Fruit fly (Drosophila melanogaster) whole organism, embryonic: ENCODE measurements around the gene CG2681.

Experiments used
- Abd-B ChIP-seq: fragments of 200-800 bp; sonication (Bioruptor generic); optimal IDR thresholded peaks from 2 replicates; lab custom pipeline; 2018; ENCODE audit warnings: missing biosample characterization, mild to moderate bottlenecking, missing genetic modification characterization, moderate library complexity
- Awh ChIP-seq: fragments of 200-800 bp; sonication (Bioruptor generic); IDR thresholded peaks from 2 replicates; pipeline ENCODE4, ENCODE4 v1.3.6; 2022; ENCODE audit warnings: missing biosample characterization, missing genetic modification characterization
- CG10274 ChIP-seq: fragments of 200-800 bp; sonication (Bioruptor generic); optimal IDR thresholded peaks from 3 replicates; lab custom pipeline; 2017; ENCODE audit warnings: missing biosample characterization, mild to moderate bottlenecking, missing genetic modification characterization
- CG13287 ChIP-seq: fragments of 200-800 bp; sonication (Bioruptor generic); IDR thresholded peaks from 2 replicates; pipeline ENCODE4 v1.3.6; 2022; ENCODE audit warnings: missing biosample characterization, missing genetic modification characterization; ENCODE audit not compliant: partially characterized antibody
- CG2129 ChIP-seq: fragments of 200-800 bp; sonication (Bioruptor generic); IDR thresholded peaks from 2 replicates; pipeline ENCODE4 v1.3.6; 2022; ENCODE audit warnings: missing biosample characterization, missing genetic modification characterization; ENCODE audit not compliant: partially characterized antibody
- CG31441 ChIP-seq: fragments of 200-800 bp; sonication (Bioruptor generic); IDR thresholded peaks from 2 replicates; pipeline ENCODE4 v1.3.6; 2022; ENCODE audit warnings: missing biosample characterization, missing genetic modification characterization
- CG32772 ChIP-seq: fragments of 200-800 bp; sonication (Bioruptor generic); IDR thresholded peaks from 2 replicates; pipeline ENCODE4 v1.3.6; 2022; ENCODE audit warnings: missing biosample characterization, missing genetic modification characterization
- CG4424 ChIP-seq: fragments of 200-800 bp; sonication (Bioruptor generic); optimal IDR thresholded peaks from 3 replicates; lab custom pipeline; 2016; ENCODE audit warnings: missing biosample characterization, missing genetic modification characterization
- CG6813 ChIP-seq: fragments of 200-800 bp; sonication (Bioruptor generic); optimal IDR thresholded peaks from 2 replicates; lab custom pipeline; 2017; ENCODE audit warnings: missing biosample characterization, missing genetic modification characterization, mild to moderate bottlenecking, moderate library complexity, missing genetic modification reagents
- CG8765 ChIP-seq: fragments of 200-800 bp; sonication (Bioruptor generic); IDR thresholded peaks from 2 replicates; pipeline ENCODE4 v1.3.6; 2022; ENCODE audit warnings: missing biosample characterization, missing genetic modification characterization
- D ChIP-seq, 2 experiments: fragments of 200-800 bp in 1 of 2; fragments of >200 bp in 1 of 2; sonication (Bioruptor generic) in 1 of 2; optimal IDR thresholded peaks; 2 replicates in 1 of 2; 3 replicates in 1 of 2; lab custom pipeline; 2017; ENCODE audit warnings: mild to moderate bottlenecking in 1 of 2, missing biosample characterization in 1 of 2, missing genetic modification characterization in 1 of 2, missing genetic modification reagents in 1 of 2
- Dll ChIP-seq: fragments of 200-800 bp; sonication (Bioruptor generic); IDR thresholded peaks from 4 replicates; pipeline ENCODE4 v1.3.6; 2022; ENCODE audit warnings: missing biosample characterization, missing genetic modification characterization; ENCODE audit not compliant: partially characterized antibody
- Doc2 ChIP-seq: fragments of 200-800 bp; sonication (Bioruptor generic); IDR thresholded peaks from 2 replicates; pipeline ENCODE4 v1.3.6; 2022; ENCODE audit warnings: missing biosample characterization, missing genetic modification characterization
- ERR ChIP-seq: fragments of 200-800 bp; sonication (Bioruptor generic); optimal IDR thresholded peaks from 2 replicates; lab custom pipeline; 2016; ENCODE audit warnings: missing biosample characterization, missing genetic modification characterization
- HLH3B ChIP-seq: fragments of 200-800 bp; sonication (Bioruptor generic); IDR thresholded peaks from 2 replicates; pipeline ENCODE4 v1.3.6; 2022; ENCODE audit warnings: missing biosample characterization, missing genetic modification characterization
- Hr51 ChIP-seq, 2 experiments: fragments of 200-800 bp; sonication (Bioruptor generic); optimal IDR thresholded peaks; 2 replicates in 1 of 2; 3 replicates in 1 of 2; lab custom pipeline; 2016 to 2018; ENCODE audit warnings: missing biosample characterization in 2 of 2, missing genetic modification characterization in 2 of 2, mild to moderate bottlenecking in 1 of 2, moderate library complexity in 1 of 2
- NK7.1 ChIP-seq: fragments of 200-800 bp; sonication (Bioruptor generic); optimal IDR thresholded peaks from 3 replicates; lab custom pipeline; 2016; ENCODE audit warnings: missing biosample characterization, missing genetic modification characterization
- Optix ChIP-seq: fragments of 200-800 bp; sonication (Bioruptor generic); IDR thresholded peaks from 3 replicates; pipeline ENCODE4 v1.3.6; 2022; ENCODE audit warnings: missing biosample characterization, missing genetic modification characterization
- Sin3A ChIP-seq: fragments of >200 bp; optimal IDR thresholded peaks from 2 replicates; lab custom pipeline; 2018
- Xrp1 ChIP-seq: fragments of 200-800 bp; sonication (Bioruptor generic); IDR thresholded peaks from 2 replicates; pipeline ENCODE4 v1.3.6; 2022; ENCODE audit warnings: missing biosample characterization, missing genetic modification characterization
- ash1 ChIP-seq: fragments of 200-800 bp; sonication (Bioruptor generic); optimal IDR thresholded peaks from 2 replicates; lab custom pipeline; 2018; ENCODE audit warnings: missing biosample characterization, mild to moderate bottlenecking, missing genetic modification characterization
- crp ChIP-seq, 2 experiments: fragments of 200-800 bp; sonication (Bioruptor generic); optimal IDR thresholded peaks; 2 replicates in 1 of 2; 3 replicates in 1 of 2; lab custom pipeline; 2017; ENCODE audit warnings: missing biosample characterization in 2 of 2, missing genetic modification characterization in 2 of 2, mild to moderate bottlenecking in 1 of 2, moderate library complexity in 1 of 2
- cwo ChIP-seq: fragments of 200-800 bp; sonication (Bioruptor generic); optimal IDR thresholded peaks from 3 replicates; lab custom pipeline; 2017; ENCODE audit warnings: missing biosample characterization, missing genetic modification characterization, mild to moderate bottlenecking, moderate library complexity, missing genetic modification reagents
- dmrt99B ChIP-seq: fragments of 200-800 bp; sonication (Bioruptor generic); optimal IDR thresholded peaks from 2 replicates; lab custom pipeline; 2018; ENCODE audit warnings: missing biosample characterization, mild to moderate bottlenecking, missing genetic modification characterization, moderate library complexity
- exex ChIP-seq: fragments of 200-800 bp; sonication (Bioruptor generic); optimal IDR thresholded peaks from 4 replicates; lab custom pipeline; 2018; ENCODE audit warnings: missing biosample characterization, mild to moderate bottlenecking, missing genetic modification characterization, moderate library complexity
- gfzf ChIP-seq: fragments of 200-800 bp; sonication (Bioruptor generic); optimal IDR thresholded peaks from 2 replicates; lab custom pipeline; 2016; ENCODE audit warnings: missing biosample characterization, mild to moderate bottlenecking, missing genetic modification characterization, moderate library complexity
- gsb ChIP-seq: fragments of 200-800 bp; sonication (Bioruptor generic); IDR thresholded peaks from 2 replicates; pipeline ENCODE4 v1.3.6; 2022; ENCODE audit warnings: missing biosample characterization, missing genetic modification characterization
- ham ChIP-seq: fragments of 200-800 bp; sonication (Bioruptor generic); IDR thresholded peaks from 2 replicates; pipeline ENCODE4 v1.3.6; 2022; ENCODE audit warnings: missing biosample characterization, missing genetic modification characterization
- hkb ChIP-seq, 2 experiments: fragments of 200-800 bp in 1 of 2; fragments of >200 bp in 1 of 2; sonication (Bioruptor generic) in 1 of 2; IDR thresholded peaks in 1 of 2; optimal IDR thresholded peaks in 1 of 2; 2 replicates each; pipeline versions ENCODE4 v1.3.6 to Lab custom; 2017 to 2022; ENCODE audit warnings: missing biosample characterization in 1 of 2, missing genetic modification characterization in 1 of 2
- jing ChIP-seq: fragments of 200-800 bp; sonication (Bioruptor generic); optimal IDR thresholded peaks from 2 replicates; lab custom pipeline; 2018; ENCODE audit warnings: missing biosample characterization, mild to moderate bottlenecking, missing genetic modification characterization
- jumu ChIP-seq: fragments of 200-800 bp; sonication (Bioruptor generic); optimal IDR thresholded peaks from 3 replicates; lab custom pipeline; 2016; ENCODE audit warnings: missing biosample characterization, missing genetic modification characterization
- lab ChIP-seq: fragments of 200-800 bp; sonication (Bioruptor generic); optimal IDR thresholded peaks from 3 replicates; lab custom pipeline; 2017; ENCODE audit warnings: missing biosample characterization, missing genetic modification characterization, mild to moderate bottlenecking, moderate library complexity, missing genetic modification reagents
- lilli ChIP-seq: fragments of 200-800 bp; sonication (Bioruptor generic); optimal IDR thresholded peaks from 3 replicates; lab custom pipeline; 2016; ENCODE audit warnings: missing biosample characterization, missing genetic modification characterization
- lov ChIP-seq, 2 experiments: fragments of 200-800 bp in 1 of 2; fragments of >200 bp in 1 of 2; sonication (Bioruptor generic) in 1 of 2; IDR thresholded peaks in 1 of 2; optimal IDR thresholded peaks in 1 of 2; 2 replicates in 1 of 2; 3 replicates in 1 of 2; pipeline versions ENCODE4 v1.3.6 to Lab custom; 2017 to 2022; ENCODE audit warnings: missing biosample characterization in 1 of 2, missing genetic modification characterization in 1 of 2
- maf-S ChIP-seq: fragments of 200-800 bp; sonication (Bioruptor generic); optimal IDR thresholded peaks from 2 replicates; lab custom pipeline; 2016; ENCODE audit warnings: missing biosample characterization, missing genetic modification characterization
- nerfin-1 ChIP-seq: fragments of 200-800 bp; sonication (Bioruptor generic); optimal IDR thresholded peaks from 3 replicates; lab custom pipeline; 2019; ENCODE audit warnings: missing biosample characterization, mild to moderate bottlenecking, missing genetic modification characterization, moderate library complexity
- oc ChIP-seq: fragments of 200-800 bp; sonication (Bioruptor generic); optimal IDR thresholded peaks from 2 replicates; lab custom pipeline; 2018; ENCODE audit warnings: missing biosample characterization, mild to moderate bottlenecking, missing genetic modification characterization, moderate library complexity
- pita ChIP-seq: fragments of 200-800 bp; sonication (Bioruptor generic); optimal IDR thresholded peaks from 2 replicates; lab custom pipeline; 2017; ENCODE audit warnings: missing biosample characterization, mild to moderate bottlenecking, missing genetic modification characterization
- psq ChIP-seq: fragments of 200-800 bp; sonication (Bioruptor generic); optimal IDR thresholded peaks from 2 replicates; lab custom pipeline; 2017; ENCODE audit warnings: missing biosample characterization, missing genetic modification characterization
- row ChIP-seq: fragments of 200-800 bp; sonication (Bioruptor generic); IDR thresholded peaks from 3 replicates; pipeline ENCODE4 v1.3.6; 2022; ENCODE audit warnings: missing biosample characterization, missing genetic modification characterization
- sim ChIP-seq: fragments of 200-800 bp; sonication (Bioruptor generic); IDR thresholded peaks from 2 replicates; pipeline ENCODE4 v1.3.6; 2022; ENCODE audit warnings: missing biosample characterization, missing genetic modification characterization
- slou ChIP-seq: fragments of 200-800 bp; sonication (Bioruptor generic); optimal IDR thresholded peaks from 3 replicates; lab custom pipeline; 2016; ENCODE audit warnings: missing biosample characterization, missing genetic modification characterization
- sqz ChIP-seq: fragments of 200-800 bp; sonication (Bioruptor generic); optimal IDR thresholded peaks from 3 replicates; lab custom pipeline; 2018; ENCODE audit warnings: missing biosample characterization, mild to moderate bottlenecking, missing genetic modification characterization
- yki ChIP-seq: fragments of >200 bp; optimal IDR thresholded peaks from 3 replicates; lab custom pipeline; 2018

The CG2681 gene

dm6 chrX:2698064-2698894, 10.2 kb upstream of the CG2681 start, which contains the start of the genes Spg7 and Lint-O (continued):
- TF ChIP-seq Awh (GFP tag; lab: Robert Waterston, UW) (no peak), Optix (GFP tag; lab: Robert Waterston, UW) (no peak), Xrp1 (GFP tag; lab: Robert Waterston, UW) (no peak), cwo (GFP tag; lab: Kevin White, UChicago) (no peak), pita (GFP tag; lab: Kevin White, UChicago) (no peak), psq (GFP tag; lab: Kevin White, UChicago) (no peak), gsb (no peak), Sin3A (lab: Kevin White, UChicago) (peak; percentile 5), lov (optimal IDR thresholded peaks at IDR 0.05; lab: Kevin White, UChicago) (no peak), lov (GFP tag; IDR thresholded peaks at IDR 0.05; lab: Robert Waterston, UW) (no peak), CG4424 (GFP tag; lab: Kevin White, UChicago) (no peak), gfzf (GFP tag; lab: Kevin White, UChicago) (no peak), CG6813 (GFP tag; lab: Kevin White, UChicago) (no peak), ham (no peak), Doc2 (no peak), Abd-B (GFP tag; lab: Kevin White, UChicago) (no peak), NK7.1 (GFP tag; lab: Kevin White, UChicago) (no peak), CG10274 (GFP tag; lab: Kevin White, UChicago) (no peak), Hr51 (GFP tag; optimal IDR thresholded peaks at IDR 0.05; lab: Kevin White, UChicago) (no peak), CG2129 (GFP tag; lab: Robert Waterston, UW) (peak; percentile 23; the same call in 1 of the 2 replicates), ERR (GFP tag; lab: Kevin White, UChicago) (no peak), slou (GFP tag; lab: Kevin White, UChicago) (no peak), nerfin-1 (no peak), yki (lab: Kevin White, UChicago) (no peak), oc (no peak), exex (tag; lab: Kevin White, UChicago) (no peak), CG32772 (GFP tag; lab: Robert Waterston, UW) (no peak), maf-S (GFP tag; lab: Kevin White, UChicago) (no peak), D (optimal IDR thresholded peaks at IDR 0.05; lab: Kevin White, UChicago) (no peak), D (GFP tag; optimal IDR thresholded peaks at IDR 0.05; lab: Kevin White, UChicago) (no peak), crp (GFP tag; optimal IDR thresholded peaks at IDR 0.05; lab: Kevin White, UChicago) (no peak), lilli (GFP tag; lab: Kevin White, UChicago) (no peak), jumu (GFP tag; lab: Kevin White, UChicago) (no peak), sim (GFP tag; lab: Robert Waterston, UW) (no peak), Dll (GFP tag; lab: Robert Waterston, UW) (peak; percentile 74; the same call in 3 of the 4 replicates), lab (GFP tag; lab: Kevin White, UChicago) (no peak), HLH3B (GFP tag; lab: Robert Waterston, UW) (no peak), dmrt99B (tag; lab: Kevin White, UChicago) (no peak), hkb (optimal IDR thresholded peaks at IDR 0.05; lab: Kevin White, UChicago) (no peak), hkb (GFP tag; IDR thresholded peaks at IDR 0.05; lab: Robert Waterston, UW) (no peak), CG13287 (peak; percentile 77), CG8765 (GFP tag; lab: Robert Waterston, UW) (no peak), CG31441 (GFP tag; lab: Robert Waterston, UW) (no peak), jing (no peak), ash1 (GFP tag; lab: Kevin White, UChicago) (no peak), sqz (GFP tag; lab: Kevin White, UChicago) (no peak), row (GFP tag; lab: Robert Waterston, UW) (no peak)
